Fruit fly (Drosophila melanogaster): ENCODE measurements around the gene CG8028.

The CG8028 gene

dm6 chrX:19293320-19293719 lies 13.2 kb upstream of the CG8028 start:
- TF ChIP-seq CG4496 (GFP tag; IDR thresholded peaks at IDR 0.05) = no peak
- TF ChIP-seq CG17806 (tag; optimal IDR thresholded peaks at IDR 0.05) = no peak
- TF ChIP-seq D1 (tag; optimal IDR thresholded peaks at IDR 0.05) = no peak
- TF ChIP-seq EcR (GFP tag; optimal IDR thresholded peaks at IDR 0.05) = no peak
- TF ChIP-seq CG13204 (GFP tag; optimal IDR thresholded peaks at IDR 0.05) = no peak
- TF ChIP-seq CG8301 (tag; optimal IDR thresholded peaks at IDR 0.05) = no peak
- no peak for TF ChIP-seq Ets98B (GFP tag; IDR thresholded peaks at IDR 0.05)
- no peak for TF ChIP-seq CG34367 (tag; optimal IDR thresholded peaks at IDR 0.05)

DNA sequence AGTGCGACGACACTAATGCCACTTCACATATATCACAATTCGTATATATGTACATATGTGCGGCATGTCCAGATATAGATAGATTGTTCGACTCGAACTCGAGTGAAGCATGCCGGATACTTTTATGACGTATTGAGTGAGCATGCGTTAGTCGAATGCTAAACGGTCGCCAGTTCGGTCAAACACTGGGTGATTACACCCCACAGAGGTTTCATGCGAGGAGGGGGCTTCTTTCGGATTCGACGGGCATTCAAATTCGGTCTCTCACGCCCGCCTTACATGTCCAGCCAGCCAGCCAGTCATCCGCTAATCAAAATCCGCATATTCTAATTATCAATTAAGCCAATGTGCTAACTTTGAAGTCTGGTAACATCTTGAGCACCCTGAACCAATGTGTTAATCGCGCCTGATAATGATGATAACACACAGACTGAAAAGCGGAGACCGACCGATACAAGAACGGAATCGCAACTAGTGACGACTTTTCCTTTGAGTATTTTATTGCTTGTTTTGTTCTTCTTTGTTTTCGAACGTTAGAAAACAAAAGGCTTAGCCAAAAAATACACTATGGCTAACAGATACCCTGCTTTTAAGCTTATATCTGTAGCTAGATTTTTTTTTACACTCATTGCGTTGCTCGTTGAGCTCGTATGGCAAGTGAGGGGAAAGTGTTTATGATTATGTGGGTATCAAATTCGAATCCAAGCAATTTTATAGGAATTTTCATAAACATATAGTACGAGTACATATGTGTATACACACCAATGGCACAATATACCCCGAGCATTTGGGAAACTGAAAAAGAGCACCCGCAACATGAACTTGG lies 11.8 kb upstream of the CG8028 start:
- TF ChIP-seq CG32121 (GFP tag; IDR thresholded peaks at IDR 0.05) (no peak), CG4496 (GFP tag; IDR thresholded peaks at IDR 0.05) (no peak), CG17806 (tag; optimal IDR thresholded peaks at IDR 0.05) (no peak), rn (GFP tag; IDR thresholded peaks at IDR 0.05) (no peak), CG13204 (GFP tag; optimal IDR thresholded peaks at IDR 0.05) (no peak)

- TF ChIP-seq D1 (tag; optimal IDR thresholded peaks at IDR 0.05) (peak; percentile 50), CG10348 (GFP tag; IDR thresholded peaks at IDR 0.05) (peak; percentile 89), Snoo (tag; optimal IDR thresholded peaks at IDR 0.05) (peak; percentile 97), CG13204 (GFP tag; optimal IDR thresholded peaks at IDR 0.05) (peak; percentile 94), EcR (GFP tag; optimal IDR thresholded peaks at IDR 0.05) (peak; percentile 65), fd96Ca (GFP tag; IDR thresholded peaks at IDR 0.05) (peak; percentile 98), Ets98B (GFP tag; IDR thresholded peaks at IDR 0.05) (peak; percentile 97), rn (GFP tag; IDR thresholded peaks at IDR 0.05) (peak; percentile 93), Pif1B (GFP tag; optimal IDR thresholded peaks at IDR 0.05) (peak; percentile 97), CG4496 (GFP tag; IDR thresholded peaks at IDR 0.05) (peak; percentile 99), Pif1A (GFP tag; optimal IDR thresholded peaks at IDR 0.05) (peak; percentile 97), CG9948 (tag; optimal IDR thresholded peaks at IDR 0.05) (peak; percentile 89), CG8301 (tag; optimal IDR thresholded peaks at IDR 0.05) (peak; percentile 92), gl (tag; optimal IDR thresholded peaks at IDR 0.05) (peak; percentile 93), CG8159 (tag; optimal IDR thresholded peaks at IDR 0.05) (peak; percentile 92), CG17806 (tag; optimal IDR thresholded peaks at IDR 0.05) (peak; percentile 92), CG32121 (GFP tag; IDR thresholded peaks at IDR 0.05) (peak; percentile 96), CG34367 (tag; optimal IDR thresholded peaks at IDR 0.05) (peak; percentile 93), CG12605 (GFP tag; IDR thresholded peaks at IDR 0.05) (peak; percentile 93), CG15710 (tag; optimal IDR thresholded peaks at IDR 0.05) (peak; percentile 96), CG14655 (GFP tag; optimal IDR thresholded peaks at IDR 0.05) (peak; percentile 89)
Measured at dm6 chrX:19289318-19289970, 9.3 kb upstream of the CG8028 start.

- no peak for TF ChIP-seq fd96Ca (GFP tag; IDR thresholded peaks at IDR 0.05)
- TF ChIP-seq CG17806 (tag; optimal IDR thresholded peaks at IDR 0.05) = no peak
- TF ChIP-seq CG14655 (GFP tag; optimal IDR thresholded peaks at IDR 0.05) = no peak
- TF ChIP-seq Snoo (tag; optimal IDR thresholded peaks at IDR 0.05) = no peak
- no peak for TF ChIP-seq CG4496 (GFP tag; IDR thresholded peaks at IDR 0.05)
- TF ChIP-seq CG13204 (GFP tag; optimal IDR thresholded peaks at IDR 0.05) = no peak
- no peak for TF ChIP-seq CG9948 (tag; optimal IDR thresholded peaks at IDR 0.05)
- no peak for TF ChIP-seq D1 (tag; optimal IDR thresholded peaks at IDR 0.05)
- no peak for TF ChIP-seq CG8159 (tag; optimal IDR thresholded peaks at IDR 0.05)
- no peak for TF ChIP-seq CG34367 (tag; optimal IDR thresholded peaks at IDR 0.05)
- no peak for TF ChIP-seq Pif1B (GFP tag; optimal IDR thresholded peaks at IDR 0.05)
- TF ChIP-seq CG15710 (tag; optimal IDR thresholded peaks at IDR 0.05) = no peak
- no peak for TF ChIP-seq Pif1A (GFP tag; optimal IDR thresholded peaks at IDR 0.05)
- TF ChIP-seq CG32121 (GFP tag; IDR thresholded peaks at IDR 0.05) = no peak
- no peak for TF ChIP-seq CG10348 (GFP tag; IDR thresholded peaks at IDR 0.05)
- no peak for TF ChIP-seq CG8301 (tag; optimal IDR thresholded peaks at IDR 0.05)
Measured at dm6 chrX:19287784-19288183, 7.6 kb upstream of the CG8028 start.

DNA sequence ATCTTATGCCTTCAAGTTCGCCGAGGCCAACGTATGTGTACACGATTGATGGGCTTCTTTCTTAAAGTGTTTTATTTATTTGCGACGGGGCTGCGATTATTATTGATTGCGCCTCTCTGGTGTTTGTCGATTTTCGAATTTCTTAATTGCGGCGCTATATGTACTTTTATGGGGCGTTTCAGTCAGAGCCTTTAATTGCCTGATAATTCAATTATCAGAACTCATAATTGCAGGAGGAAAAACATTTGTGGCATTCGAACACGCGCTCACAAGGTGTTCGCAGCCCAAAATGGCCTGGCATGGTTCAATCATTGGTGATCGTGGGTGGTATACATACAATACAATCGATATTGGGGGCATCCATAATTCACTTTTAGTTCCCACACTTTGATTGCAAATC lies 6.1 kb upstream of the CG8028 start:
- TF ChIP-seq Ets98B (GFP tag; IDR thresholded peaks at IDR 0.05) = no peak
- no peak for TF ChIP-seq CG17806 (tag; optimal IDR thresholded peaks at IDR 0.05)
- TF ChIP-seq rn (GFP tag; IDR thresholded peaks at IDR 0.05) = no peak
- no peak for TF ChIP-seq CG15710 (tag; optimal IDR thresholded peaks at IDR 0.05)
- no peak for TF ChIP-seq CG12605 (GFP tag; IDR thresholded peaks at IDR 0.05)
- TF ChIP-seq Snoo (tag; optimal IDR thresholded peaks at IDR 0.05) = no peak

- TF ChIP-seq Pif1A (GFP tag; optimal IDR thresholded peaks at IDR 0.05) (no peak), CG4496 (GFP tag; IDR thresholded peaks at IDR 0.05) (no peak), CG10348 (GFP tag; IDR thresholded peaks at IDR 0.05) (no peak), EcR (GFP tag; optimal IDR thresholded peaks at IDR 0.05) (peak; percentile 35)
Measured at dm6 chrX:19285441-19285840, 5.3 kb upstream of the CG8028 start.

Data from whole organism, pupa.